Worm (Caenorhabditis elegans) whole organism, L2 larva: ENCODE data around the gene ztf-8.
A peak's percentile ranks its signal among the peaks of the same experiment; 100 is the strongest.

ENCODE experiments used
- C34F6.9 ChIP-seq: fragments of 150-350 bp; optimal IDR thresholded peaks from 2 replicates; lab custom pipeline; 2014; ENCODE audit warnings: missing biosample characterization, missing genetic modification characterization
- F13H6.1 ChIP-seq: sonication (generic microtip); optimal IDR thresholded peaks from 2 replicates; lab custom pipeline; 2016; ENCODE audit warnings: missing genetic modification characterization, missing compliant biosample characterization
- R02D3.7 ChIP-seq: fragments of 150-350 bp; optimal IDR thresholded peaks from 2 replicates; lab custom pipeline; 2014; ENCODE audit warnings: missing biosample characterization, missing genetic modification characterization
- Y55F3AM.14 ChIP-seq: fragments of 200-800 bp; sonication (Bioruptor generic); optimal IDR thresholded peaks from 2 replicates; lab custom pipeline; 2018; ENCODE audit warnings: mild to moderate bottlenecking, missing genetic modification characterization, missing compliant biosample characterization
- ZK546.5 ChIP-seq: sonication (generic microtip); optimal IDR thresholded peaks from 2 replicates; lab custom pipeline; 2017; ENCODE audit warnings: missing biosample characterization, missing genetic modification characterization
- alr-1 ChIP-seq: fragments of 150-350 bp; optimal IDR thresholded peaks from 2 replicates; lab custom pipeline; 2014; ENCODE audit warnings: missing biosample characterization, missing genetic modification characterization
- aly-2 ChIP-seq: fragments of 150-350 bp; optimal IDR thresholded peaks from 2 replicates; lab custom pipeline; 2014; ENCODE audit warnings: missing biosample characterization, missing genetic modification characterization
- ama-1 ChIP-seq: fragments of 150-350 bp; optimal IDR thresholded peaks from 2 replicates; lab custom pipeline; 2018; ENCODE audit warnings: inconsistent platforms
- ceh-16 ChIP-seq: fragments of 150-350 bp; optimal IDR thresholded peaks from 2 replicates; lab custom pipeline; 2014; ENCODE audit warnings: missing biosample characterization, missing genetic modification characterization
- crh-2 ChIP-seq: sonication (generic microtip); optimal IDR thresholded peaks from 2 replicates; lab custom pipeline; 2017; ENCODE audit warnings: missing biosample characterization, missing genetic modification characterization
- dmd-4 ChIP-seq: sonication (generic microtip); optimal IDR thresholded peaks from 2 replicates; lab custom pipeline; 2017; ENCODE audit warnings: missing biosample characterization, missing genetic modification characterization
- egl-27 ChIP-seq: sonication (generic microtip); optimal IDR thresholded peaks from 3 replicates; lab custom pipeline; 2017; ENCODE audit warnings: missing biosample characterization, missing genetic modification reagents, missing genetic modification characterization
- elt-1 ChIP-seq: fragments of 150-350 bp; optimal IDR thresholded peaks from 2 replicates; lab custom pipeline; 2014; ENCODE audit warnings: missing biosample characterization, missing genetic modification characterization
- elt-3 ChIP-seq: sonication (generic microtip); optimal IDR thresholded peaks from 2 replicates; lab custom pipeline; 2017; ENCODE audit warnings: missing biosample characterization, missing genetic modification characterization
- fos-1 ChIP-seq: fragments of 150-350 bp; optimal IDR thresholded peaks from 2 replicates; lab custom pipeline; 2014; ENCODE audit warnings: missing biosample characterization, missing genetic modification characterization
- gmeb-1 ChIP-seq: fragments of 150-350 bp; optimal IDR thresholded peaks from 2 replicates; lab custom pipeline; 2014; ENCODE audit warnings: missing biosample characterization, missing genetic modification characterization
- lin-11 ChIP-seq: fragments of 150-350 bp; sonication (generic microtip); optimal IDR thresholded peaks from 2 replicates; lab custom pipeline; 2014; ENCODE audit warnings: missing biosample characterization, missing genetic modification characterization, inconsistent platforms, mixed read lengths
- lin-13 ChIP-seq: fragments of 150-350 bp; optimal IDR thresholded peaks from 2 replicates; lab custom pipeline; 2014; ENCODE audit warnings: missing biosample characterization, missing genetic modification reagents, missing genetic modification characterization
- lin-39 ChIP-seq: fragments of 150-350 bp; optimal IDR thresholded peaks from 2 replicates; lab custom pipeline; 2014; ENCODE audit warnings: missing biosample characterization, missing genetic modification reagents, missing genetic modification characterization
- lsy-2 ChIP-seq, 2 experiments: fragments of 150-350 bp in 1 of 2; sonication (generic microtip) in 1 of 2; optimal IDR thresholded peaks; 2 replicates each; lab custom pipeline; 2014 to 2017; ENCODE audit warnings: missing biosample characterization in 2 of 2, missing genetic modification characterization in 2 of 2
- mdl-1 ChIP-seq, 2 experiments: fragments of 150-350 bp in 1 of 2; sonication (generic microtip) in 1 of 2; optimal IDR thresholded peaks; 2 replicates each; lab custom pipeline; 2017; ENCODE audit warnings: missing biosample characterization in 2 of 2, missing genetic modification characterization in 2 of 2
- nhr-10 ChIP-seq: sonication (generic microtip); optimal IDR thresholded peaks from 2 replicates; lab custom pipeline; 2017; ENCODE audit warnings: missing biosample characterization, missing genetic modification characterization
- nhr-11 ChIP-seq: fragments of 150-350 bp; optimal IDR thresholded peaks from 2 replicates; lab custom pipeline; 2014; ENCODE audit warnings: missing biosample characterization, missing genetic modification characterization
- nhr-12 ChIP-seq: fragments of 150-350 bp; optimal IDR thresholded peaks from 2 replicates; lab custom pipeline; 2014; ENCODE audit warnings: missing biosample characterization, missing genetic modification characterization
- nhr-129 ChIP-seq: fragments of 150-350 bp; optimal IDR thresholded peaks from 2 replicates; lab custom pipeline; 2014; ENCODE audit warnings: missing biosample characterization, missing genetic modification characterization
- nhr-23 ChIP-seq: fragments of 150-350 bp; optimal IDR thresholded peaks from 2 replicates; lab custom pipeline; 2014; ENCODE audit warnings: missing biosample characterization, missing genetic modification reagents, missing genetic modification characterization
- nhr-237 ChIP-seq: fragments of 150-350 bp; optimal IDR thresholded peaks from 2 replicates; lab custom pipeline; 2014; ENCODE audit warnings: missing biosample characterization, missing genetic modification characterization
- nhr-25 ChIP-seq: fragments of 150-350 bp; sonication (generic microtip); optimal IDR thresholded peaks from 3 replicates; lab custom pipeline; 2014; ENCODE audit warnings: missing biosample characterization, missing genetic modification characterization
- nhr-6 ChIP-seq: fragments of 150-350 bp; optimal IDR thresholded peaks from 2 replicates; lab custom pipeline; 2014; ENCODE audit warnings: missing biosample characterization, missing genetic modification characterization
- peb-1 ChIP-seq: fragments of 150-350 bp; optimal IDR thresholded peaks from 2 replicates; lab custom pipeline; 2014; ENCODE audit warnings: missing biosample characterization, missing genetic modification characterization
- skn-1 ChIP-seq: sonication (generic microtip); optimal IDR thresholded peaks from 2 replicates; lab custom pipeline; 2017; ENCODE audit warnings: missing biosample characterization, missing genetic modification characterization
- sma-3 ChIP-seq: sonication (generic microtip); optimal IDR thresholded peaks from 2 replicates; lab custom pipeline; 2016; ENCODE audit warnings: missing genetic modification reagents, missing genetic modification characterization, missing compliant biosample characterization
- sma-9 ChIP-seq, 2 experiments: fragments of 150-350 bp in 1 of 2; sonication (generic microtip) in 1 of 2; optimal IDR thresholded peaks; 2 replicates each; lab custom pipeline; 2014 to 2016; ENCODE audit warnings: missing genetic modification characterization in 2 of 2, mild to moderate bottlenecking in 1 of 2, missing biosample characterization in 1 of 2, missing compliant biosample characterization in 1 of 2, missing genetic modification reagents in 1 of 2, moderate library complexity in 1 of 2
- snpc-4 ChIP-seq: fragments of 150-350 bp; optimal IDR thresholded peaks from 2 replicates; lab custom pipeline; 2014; ENCODE audit warnings: missing biosample characterization, missing genetic modification characterization
- unc-55 ChIP-seq: fragments of 150-350 bp; sonication (generic microtip); optimal IDR thresholded peaks from 3 replicates; lab custom pipeline; 2014; ENCODE audit warnings: missing biosample characterization, missing genetic modification reagents, missing genetic modification characterization
- unc-62 ChIP-seq: fragments of 150-350 bp; optimal IDR thresholded peaks from 2 replicates; lab custom pipeline; 2014; ENCODE audit warnings: missing biosample characterization, missing genetic modification reagents, missing genetic modification characterization
- ztf-4 ChIP-seq: fragments of 150-350 bp; optimal IDR thresholded peaks from 2 replicates; lab custom pipeline; 2014; ENCODE audit warnings: missing biosample characterization, missing genetic modification characterization

ztf-8 gene

ce11 chrIII:5280228-5280627 is 7.0 kb upstream of the ztf-8 start:
- TF ChIP-seq crh-2 (tag; lab: Kevin White, UChicago) (peak; percentile 17), unc-55 (peak; percentile 14), snpc-4 (tag; lab: Kevin White, UChicago) (no peak), sma-3 (GFP tag; lab: Kevin White, UChicago) (no peak), C34F6.9 (tag; lab: Kevin White, UChicago) (peak; percentile 31), nhr-129 (tag; lab: Kevin White, UChicago) (peak; percentile 43), lsy-2 (tag; optimal IDR thresholded peaks at IDR 0.05; lab: Kevin White, UChicago) (peak in 1 of 2 experiments; percentile 46), sma-9 (GFP tag; optimal IDR thresholded peaks at IDR 0.05; lab: Kevin White, UChicago) (peak; percentile 14), sma-9 (tag; optimal IDR thresholded peaks at IDR 0.05; lab: Kevin White, UChicago) (no peak), egl-27 (tag; lab: Kevin White, UChicago) (peak; percentile 34)

ce11 chrIII:5277740-5278139 is 4.5 kb upstream of the ztf-8 start, which contains the start of gene clk-1:
clk-1 (plus strand) TSS chrIII:5277894.
- TF ChIP-seq ztf-4 (tag; lab: Kevin White, UChicago) (no peak), nhr-12 (tag; lab: Kevin White, UChicago) (no peak), fos-1 (tag; lab: Kevin White, UChicago) (no peak), nhr-10 (tag; lab: Kevin White, UChicago) (no peak), lin-39 (tag; lab: Kevin White, UChicago) (no peak), sma-3 (GFP tag; lab: Kevin White, UChicago) (no peak), ZK546.5 (tag; lab: Kevin White, UChicago) (no peak), skn-1 (tag; lab: Kevin White, UChicago) (no peak), sma-9 (GFP tag; optimal IDR thresholded peaks at IDR 0.05; lab: Kevin White, UChicago) (no peak), sma-9 (tag; optimal IDR thresholded peaks at IDR 0.05; lab: Kevin White, UChicago) (no peak), ama-1 (no peak), R02D3.7 (tag; lab: Kevin White, UChicago) (no peak), nhr-11 (no peak), nhr-6 (no peak)

- TF ChIP-seq crh-2 (tag; lab: Kevin White, UChicago) (peak; percentile 55), elt-3 (tag; lab: Kevin White, UChicago) (no peak), mdl-1 (tag; optimal IDR thresholded peaks at IDR 0.05; lab: Kevin White, UChicago) (no peak), skn-1 (tag; lab: Kevin White, UChicago) (no peak), nhr-237 (tag; lab: Kevin White, UChicago) (no peak), unc-62 (GFP tag; lab: Kevin White, UChicago) (no peak), F13H6.1 (tag; lab: Kevin White, UChicago) (peak; percentile 4), lin-39 (tag; lab: Kevin White, UChicago) (no peak), unc-55 (peak; percentile 66), lin-11 (peak; percentile 68), peb-1 (tag; lab: Kevin White, UChicago) (no peak), ceh-16 (tag; lab: Kevin White, UChicago) (no peak), lin-13 (peak; percentile 62), snpc-4 (tag; lab: Kevin White, UChicago) (no peak), lsy-2 (tag; optimal IDR thresholded peaks at IDR 0.05; lab: Kevin White, UChicago) (peak in 1 of 2 experiments; percentile 73), Y55F3AM.14 (GFP tag; lab: Kevin White, UChicago) (no peak), ztf-4 (tag; lab: Kevin White, UChicago) (peak; percentile 30), nhr-10 (tag; lab: Kevin White, UChicago) (no peak), fos-1 (tag; lab: Kevin White, UChicago) (peak; percentile 23), gmeb-1 (tag; lab: Kevin White, UChicago) (peak; percentile 11), alr-1 (tag; lab: Kevin White, UChicago) (no peak), aly-2 (no peak), nhr-129 (tag; lab: Kevin White, UChicago) (peak; percentile 31), dmd-4 (tag; lab: Kevin White, UChicago) (no peak), C34F6.9 (tag; lab: Kevin White, UChicago) (peak; percentile 82), elt-1 (tag; lab: Kevin White, UChicago) (no peak), nhr-23 (tag; lab: Kevin White, UChicago) (no peak), ama-1 (no peak), sma-9 (GFP tag; optimal IDR thresholded peaks at IDR 0.05; lab: Kevin White, UChicago) (no peak), sma-9 (tag; optimal IDR thresholded peaks at IDR 0.05; lab: Kevin White, UChicago) (no peak), nhr-25 (peak; percentile 3), R02D3.7 (tag; lab: Kevin White, UChicago) (no peak)
Observed at ce11 chrIII:5274715-5275355, 1.6 kb upstream of the ztf-8 start, which contains the start of the genes daf-41 and toc-1. daf-41 (minus strand) TSS chrIII:5274765. toc-1 (plus strand) TSS chrIII:5275251.
